Fruit fly (Drosophila melanogaster) whole organism, adult: ENCODE measurements around the gene LeuRS.
A peak's percentile ranks its signal among the peaks of the same experiment; 100 is the strongest.

ENCODE experiments used
- CG11617 ChIP-seq: fragments of 200-800 bp; sonication (Bioruptor generic); optimal IDR thresholded peaks from 2 replicates; lab custom pipeline; 2017; ENCODE audit warnings: mild to moderate bottlenecking, missing biosample characterization, missing genetic modification reagents, missing genetic modification characterization
- CG12768 ChIP-seq: fragments of 200-800 bp; sonication (Bioruptor generic); optimal IDR thresholded peaks from 2 replicates; lab custom pipeline; 2017; ENCODE audit warnings: missing biosample characterization, missing genetic modification characterization, mild to moderate bottlenecking, moderate library complexity, missing genetic modification reagents
- CG14711 ChIP-seq: fragments of 200-800 bp; sonication (Bioruptor generic); optimal IDR thresholded peaks from 2 replicates; lab custom pipeline; 2018; ENCODE audit warnings: missing biosample characterization, mild to moderate bottlenecking, missing genetic modification characterization, moderate library complexity
- CG1620 ChIP-seq: fragments of 200-800 bp; sonication (Bioruptor generic); optimal IDR thresholded peaks from 2 replicates; lab custom pipeline; 2016; ENCODE audit warnings: missing biosample characterization, missing genetic modification characterization
- CG33017 ChIP-seq: fragments of 200-800 bp; sonication (Bioruptor generic); optimal IDR thresholded peaks from 2 replicates; lab custom pipeline; 2018; ENCODE audit warnings: missing biosample characterization, mild to moderate bottlenecking, missing genetic modification characterization, moderate library complexity
- CG5204 ChIP-seq: fragments of 200-800 bp; sonication (Bioruptor generic); optimal IDR thresholded peaks from 2 replicates; lab custom pipeline; 2016; ENCODE audit warnings: missing biosample characterization, missing genetic modification characterization
- CG7045 ChIP-seq: fragments of 200-800 bp; sonication (Bioruptor generic); optimal IDR thresholded peaks from 2 replicates; lab custom pipeline; 2017; ENCODE audit warnings: missing biosample characterization, mild to moderate bottlenecking, missing genetic modification characterization
- CG7101 ChIP-seq: fragments of 200-800 bp; sonication (Bioruptor generic); optimal IDR thresholded peaks from 2 replicates; lab custom pipeline; 2018; ENCODE audit warnings: missing biosample characterization, mild to moderate bottlenecking, missing genetic modification characterization, moderate library complexity
- Clk ChIP-seq: fragments of 200-800 bp; sonication (Bioruptor generic); optimal IDR thresholded peaks from 2 replicates; lab custom pipeline; 2017; ENCODE audit warnings: missing biosample characterization, missing genetic modification characterization
- Crg-1 ChIP-seq: fragments of 200-800 bp; sonication (Bioruptor generic); optimal IDR thresholded peaks from 2 replicates; lab custom pipeline; 2016; ENCODE audit warnings: missing biosample characterization, missing genetic modification characterization
- Hr96 ChIP-seq: fragments of 200-800 bp; sonication (Bioruptor generic); optimal IDR thresholded peaks from 2 replicates; lab custom pipeline; 2016; ENCODE audit warnings: missing biosample characterization, missing genetic modification characterization
- Mnt ChIP-seq: fragments of 200-800 bp; sonication (Bioruptor generic); optimal IDR thresholded peaks from 2 replicates; lab custom pipeline; 2016; ENCODE audit warnings: missing biosample characterization, mild to moderate bottlenecking, missing genetic modification characterization
- bab1 ChIP-seq: fragments of 200-800 bp; sonication (Bioruptor generic); optimal IDR thresholded peaks from 3 replicates; lab custom pipeline; 2019; ENCODE audit warnings: missing biosample characterization, mild to moderate bottlenecking, missing genetic modification characterization, moderate library complexity
- cic ChIP-seq: fragments of 200-800 bp; sonication (Bioruptor generic); optimal IDR thresholded peaks from 2 replicates; lab custom pipeline; 2017; ENCODE audit warnings: missing biosample characterization, mild to moderate bottlenecking, missing genetic modification characterization, moderate library complexity
- cnc ChIP-seq, 2 experiments: fragments of >200 bp; optimal IDR thresholded peaks; 2 replicates each; lab custom pipeline; 2017
- kay ChIP-seq: fragments of 200-800 bp; sonication (Bioruptor generic); peaks from one replicate; lab custom pipeline; 2016; ENCODE audit warnings: missing biosample characterization, missing genetic modification characterization, borderline replicate concordance
- ovo ChIP-seq: fragments of 200-800 bp; sonication (Bioruptor generic); optimal IDR thresholded peaks from 2 replicates; lab custom pipeline; 2016; ENCODE audit warnings: missing biosample characterization, missing genetic modification characterization
- pad ChIP-seq: fragments of 200-800 bp; sonication (Bioruptor generic); optimal IDR thresholded peaks from 3 replicates; lab custom pipeline; 2017; ENCODE audit warnings: missing biosample characterization, missing genetic modification characterization, mild to moderate bottlenecking, moderate library complexity, missing genetic modification reagents
- tj ChIP-seq: fragments of 200-800 bp; sonication (Bioruptor generic); optimal IDR thresholded peaks from 3 replicates; lab custom pipeline; 2017; ENCODE audit warnings: missing biosample characterization, mild to moderate bottlenecking, missing genetic modification characterization, moderate library complexity
- toe ChIP-seq: fragments of 200-800 bp; sonication (Bioruptor generic); optimal IDR thresholded peaks from 2 replicates; lab custom pipeline; 2016; ENCODE audit warnings: missing biosample characterization, missing genetic modification characterization

LeuRS gene

DNA sequence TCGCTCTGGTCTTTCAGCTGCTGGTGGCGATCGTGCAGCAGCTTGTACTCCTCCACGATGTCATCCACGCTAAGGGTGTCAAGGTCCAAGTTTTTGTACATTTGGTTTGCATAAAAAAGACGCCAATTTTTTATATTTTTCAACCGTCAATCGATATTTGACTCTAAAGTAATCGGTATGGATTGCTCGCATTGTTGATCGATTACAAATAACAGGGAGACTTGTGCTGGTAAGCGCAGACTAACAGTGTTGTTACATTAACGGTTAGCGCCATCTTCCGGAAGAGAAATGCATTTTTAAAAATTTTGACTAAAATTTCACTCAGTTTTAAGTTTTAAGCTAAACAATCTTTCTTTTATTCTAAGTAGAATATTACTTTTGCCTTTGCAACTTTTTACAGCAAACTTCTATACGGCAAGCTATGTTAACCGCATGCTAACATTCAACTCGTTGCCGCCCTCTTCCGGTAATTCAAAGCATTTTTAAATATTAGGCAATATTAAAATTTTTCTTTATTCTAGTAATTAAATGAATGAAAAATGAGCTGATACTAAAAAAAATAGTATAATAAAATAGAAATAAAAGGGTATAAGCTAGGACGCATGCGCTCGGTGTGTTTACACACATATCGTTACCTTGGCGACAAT, 15.9 kb upstream of the LeuRS start, which contains the start of the genes Spindly and IFT57:
Gene Spindly, minus strand, starts transcription at position 132 of the 647 bp plus-strand sequence.
Gene IFT57, plus strand, starts transcription at position 604 of the 647 bp plus-strand sequence.
- TF ChIP-seq tj (no peak), pad (GFP tag; lab: Kevin White, UChicago) (no peak), Crg-1 (GFP tag; lab: Kevin White, UChicago) (no peak), kay (GFP tag; lab: Kevin White, UChicago) (no peak), Mnt (GFP tag; lab: Kevin White, UChicago) (no peak), Clk (GFP tag; lab: Kevin White, UChicago) (no peak), CG12768 (GFP tag; lab: Kevin White, UChicago) (no peak), toe (no peak), CG7045 (GFP tag; lab: Kevin White, UChicago) (no peak), CG14711 (tag; lab: Kevin White, UChicago) (no peak), CG33017 (tag; lab: Kevin White, UChicago) (no peak), CG5204 (no peak), ovo (GFP tag; lab: Kevin White, UChicago) (no peak), CG11617 (no peak), Hr96 (GFP tag; lab: Kevin White, UChicago) (no peak), CG7101 (tag; lab: Kevin White, UChicago) (no peak), cnc (optimal IDR thresholded peaks at IDR 0.05; lab: Kevin White, UChicago) (no peak)

DNA sequence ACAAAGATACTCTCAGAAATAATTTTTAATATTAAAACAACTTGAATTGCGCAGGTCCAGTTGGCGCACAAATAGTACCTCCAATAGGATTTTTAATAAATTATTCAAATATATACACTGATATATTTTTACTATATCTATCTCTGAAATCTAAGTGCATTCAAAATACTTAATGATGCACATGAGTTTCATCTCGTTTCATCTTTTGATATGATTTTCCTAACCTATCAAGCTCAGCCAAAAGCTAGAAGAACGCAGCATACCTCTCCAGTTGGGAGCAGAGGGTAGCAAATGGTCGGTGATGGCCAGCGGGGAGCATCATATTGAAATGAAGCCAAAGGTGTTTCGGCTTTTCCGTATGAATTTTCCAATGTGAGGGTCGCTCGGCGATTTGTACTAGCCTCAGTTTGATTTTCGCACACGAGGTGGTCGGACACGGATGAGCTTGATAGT, 10.3 kb upstream of the LeuRS start, which contains the start of gene CG8852:
Gene CG8852, plus strand, starts transcription at position 403 of the 453 bp plus-strand sequence.
- TF ChIP-seq CG14711 (tag; lab: Kevin White, UChicago): no peak
- no peak for TF ChIP-seq CG1620 (GFP tag; lab: Kevin White, UChicago)
- TF ChIP-seq bab1: no peak
- no peak for TF ChIP-seq Crg-1 (GFP tag; lab: Kevin White, UChicago)
- no peak for TF ChIP-seq toe
- TF ChIP-seq tj: no peak
- no peak for TF ChIP-seq CG7101 (tag; lab: Kevin White, UChicago)
- no peak for TF ChIP-seq CG5204
- TF ChIP-seq Mnt (GFP tag; lab: Kevin White, UChicago): no peak
- TF ChIP-seq CG33017 (tag; lab: Kevin White, UChicago): no peak
- TF ChIP-seq cnc (optimal IDR thresholded peaks at IDR 0.05; lab: Kevin White, UChicago): no peak
- TF ChIP-seq CG12768 (GFP tag; lab: Kevin White, UChicago): no peak
- no peak for TF ChIP-seq CG11617
- TF ChIP-seq ovo (GFP tag; lab: Kevin White, UChicago): no peak

DNA sequence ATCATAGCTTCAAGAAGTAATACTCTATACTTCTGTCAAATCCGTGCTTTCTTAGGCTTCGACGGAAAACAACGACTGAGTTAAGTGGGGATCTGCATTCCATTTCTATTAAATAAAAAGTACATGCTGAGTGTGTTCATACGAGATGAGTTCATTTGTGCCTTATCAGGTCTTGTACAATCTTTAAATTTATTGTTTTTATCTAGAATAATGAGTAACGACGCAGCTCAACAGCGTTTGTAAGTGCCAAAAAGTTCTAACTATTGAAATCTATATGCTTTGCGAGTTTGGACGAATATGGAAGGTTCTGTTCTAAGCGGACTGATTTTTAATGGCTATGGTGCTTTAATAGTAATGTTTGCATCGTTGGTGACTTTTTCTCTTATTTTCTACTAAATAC, 9.5 kb upstream of the LeuRS start, which contains the start of gene Sr-CIV:
Gene Sr-CIV, minus strand, starts transcription at position 101 of the 400 bp plus-strand sequence.
- peak; percentile 4 for TF ChIP-seq kay (GFP tag; lab: Kevin White, UChicago)
- no peak for TF ChIP-seq CG5204

DNA sequence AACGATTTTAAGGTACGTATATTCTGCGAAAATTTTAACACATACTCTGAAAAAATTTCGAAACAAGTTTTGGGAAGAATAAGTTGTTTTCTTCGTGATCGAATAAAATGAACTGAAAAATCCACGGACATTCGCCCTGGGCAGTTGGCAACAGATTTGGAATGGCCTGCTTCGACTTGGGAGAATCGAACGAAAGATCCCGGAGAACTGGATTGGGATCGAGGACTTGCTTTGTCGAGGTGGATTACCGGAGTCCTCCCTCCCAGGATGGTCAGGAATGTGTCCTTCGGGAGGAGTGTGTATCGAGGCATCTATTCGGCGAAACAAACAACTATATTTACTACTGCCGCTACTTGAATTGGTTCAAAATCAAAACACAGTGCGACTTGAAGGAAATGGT, 5.1 kb upstream of the LeuRS start, which contains the start of the genes CG3213 and CG8851:
Gene CG3213, minus strand, starts transcription at position 101 of the 400 bp plus-strand sequence.
Gene CG8851, plus strand, starts transcription at position 127 of the 400 bp plus-strand sequence.
- no peak for TF ChIP-seq cnc (optimal IDR thresholded peaks at IDR 0.05; lab: Kevin White, UChicago)
- TF ChIP-seq CG7101 (tag; lab: Kevin White, UChicago): no peak
- TF ChIP-seq CG14711 (tag; lab: Kevin White, UChicago): no peak
- no peak for TF ChIP-seq Mnt (GFP tag; lab: Kevin White, UChicago)
- TF ChIP-seq CG12768 (GFP tag; lab: Kevin White, UChicago): no peak
- TF ChIP-seq toe: no peak
- no peak for TF ChIP-seq Crg-1 (GFP tag; lab: Kevin White, UChicago)
- TF ChIP-seq CG11617: no peak
- TF ChIP-seq CG33017 (tag; lab: Kevin White, UChicago): no peak
- TF ChIP-seq CG5204: no peak
- TF ChIP-seq kay (GFP tag; lab: Kevin White, UChicago): no peak
- no peak for TF ChIP-seq CG1620 (GFP tag; lab: Kevin White, UChicago)
- no peak for TF ChIP-seq bab1
- no peak for TF ChIP-seq cic (GFP tag; lab: Kevin White, UChicago)
- no peak for TF ChIP-seq tj
- TF ChIP-seq ovo (GFP tag; lab: Kevin White, UChicago): no peak
- no peak for TF ChIP-seq pad (GFP tag; lab: Kevin White, UChicago)

DNA sequence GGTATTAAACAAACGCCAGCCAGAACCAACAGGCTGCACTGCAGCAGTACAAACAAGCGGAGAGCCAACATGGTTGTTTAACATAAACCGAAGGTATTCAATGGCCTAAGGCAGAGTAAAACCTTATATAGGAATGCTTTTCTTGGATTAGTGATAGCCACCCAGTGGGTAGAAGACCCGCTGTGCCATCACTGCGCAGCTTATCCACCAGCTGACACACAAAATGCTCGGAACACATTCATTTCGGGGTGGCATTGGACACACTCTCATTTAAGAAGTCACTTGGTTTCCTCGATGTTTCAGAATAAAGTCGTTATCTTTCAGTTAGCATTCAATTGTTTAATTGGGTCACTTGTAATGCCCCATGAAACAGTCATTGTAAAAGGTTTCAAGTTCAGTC, 4.5 kb downstream of the LeuRS start, which contains the start of gene CG31954:
Gene CG31954, minus strand, starts transcription at position 101 of the 400 bp plus-strand sequence.
- TF ChIP-seq CG14711 (tag; lab: Kevin White, UChicago): no peak

DNA sequence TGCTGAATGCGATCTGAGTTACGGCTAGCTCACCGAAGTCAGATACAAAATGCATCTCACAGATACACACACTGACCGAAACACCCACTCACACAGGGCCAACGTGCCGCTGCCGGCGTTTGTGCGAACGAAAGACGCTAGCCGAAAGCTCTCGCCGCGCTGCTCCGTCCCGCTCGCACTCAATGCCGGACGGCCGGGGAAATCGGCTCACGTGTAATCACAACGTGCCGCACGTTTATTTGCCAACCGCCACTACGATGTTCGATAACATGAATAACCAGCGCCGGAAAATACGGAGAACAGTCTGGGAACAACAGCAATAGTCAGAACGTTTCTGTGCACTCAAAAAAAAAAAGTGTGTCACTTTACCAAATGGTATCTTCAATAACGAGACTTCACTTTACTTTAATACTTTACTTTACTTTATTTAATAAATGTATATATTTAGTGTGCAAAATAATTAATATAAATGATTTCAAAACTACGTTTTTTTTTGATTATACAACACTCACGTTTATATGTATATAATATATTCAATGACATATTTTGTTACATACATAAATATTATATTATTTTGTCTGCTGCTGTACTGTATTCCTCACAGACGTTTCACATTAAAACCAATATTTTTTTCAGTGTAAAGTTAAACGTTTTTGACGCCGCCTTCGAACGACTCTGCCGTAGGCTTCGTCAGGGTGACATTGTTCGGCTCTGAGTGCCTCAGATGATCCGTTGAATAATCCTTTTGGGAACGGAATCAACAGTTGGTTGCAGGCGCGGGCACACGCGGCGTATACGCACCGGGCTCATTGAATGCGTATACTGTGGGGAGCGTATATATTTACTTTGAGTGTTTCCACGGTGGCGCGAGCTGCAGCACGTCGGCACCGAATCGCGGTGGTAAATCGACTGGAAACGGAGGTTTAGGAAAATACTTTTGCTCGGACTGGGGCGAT, 7.0 kb downstream of the LeuRS start, which contains the start of gene tim:
Gene tim, minus strand, starts transcription at position 911 of the 956 bp plus-strand sequence.
- peak; percentile 52 for TF ChIP-seq tj
- TF ChIP-seq CG1620 (GFP tag; lab: Kevin White, UChicago): no peak
- peak; percentile 94 for TF ChIP-seq CG33017 (tag; lab: Kevin White, UChicago)
- TF ChIP-seq cic (GFP tag; lab: Kevin White, UChicago): peak; percentile 92
- TF ChIP-seq bab1: peak; percentile 62
- TF ChIP-seq pad (GFP tag; lab: Kevin White, UChicago): peak; percentile 72
- peak; percentile 68 for TF ChIP-seq CG12768 (GFP tag; lab: Kevin White, UChicago)
- TF ChIP-seq Crg-1 (GFP tag; lab: Kevin White, UChicago): peak; percentile 3
- peak; percentile 95 for TF ChIP-seq CG11617
- peak; percentile 77 for TF ChIP-seq CG14711 (tag; lab: Kevin White, UChicago)
- peak; percentile 94 for TF ChIP-seq CG7101 (tag; lab: Kevin White, UChicago)
- peak; percentile 98 for TF ChIP-seq Clk (GFP tag; lab: Kevin White, UChicago)
- peak; percentile 36 for TF ChIP-seq toe
- TF ChIP-seq Mnt (GFP tag; lab: Kevin White, UChicago): peak; percentile 89
- peak; percentile 90 for TF ChIP-seq CG7045 (GFP tag; lab: Kevin White, UChicago)
- peak; percentile 59 for TF ChIP-seq ovo (GFP tag; lab: Kevin White, UChicago)
- TF ChIP-seq kay (GFP tag; lab: Kevin White, UChicago): peak; percentile 43
- no peak for TF ChIP-seq cnc (optimal IDR thresholded peaks at IDR 0.05; lab: Kevin White, UChicago)
- peak; percentile 1 for TF ChIP-seq Hr96 (GFP tag; lab: Kevin White, UChicago)
- TF ChIP-seq CG5204: peak; percentile 13
